Fruit fly (Drosophila melanogaster) whole organism, adult: ENCODE results near the gene Idgf2.

Source experiments
- CG11617 ChIP-seq: fragments of 200-800 bp; sonication (Bioruptor generic); optimal IDR thresholded peaks from 2 replicates; lab custom pipeline; 2017; ENCODE audit warnings: mild to moderate bottlenecking, missing biosample characterization, missing genetic modification reagents, missing genetic modification characterization
- CG12768 ChIP-seq: fragments of 200-800 bp; sonication (Bioruptor generic); optimal IDR thresholded peaks from 2 replicates; lab custom pipeline; 2017; ENCODE audit warnings: missing biosample characterization, missing genetic modification characterization, mild to moderate bottlenecking, moderate library complexity, missing genetic modification reagents
- CG14711 ChIP-seq: fragments of 200-800 bp; sonication (Bioruptor generic); optimal IDR thresholded peaks from 2 replicates; lab custom pipeline; 2018; ENCODE audit warnings: missing biosample characterization, mild to moderate bottlenecking, missing genetic modification characterization, moderate library complexity
- CG1620 ChIP-seq: fragments of 200-800 bp; sonication (Bioruptor generic); optimal IDR thresholded peaks from 2 replicates; lab custom pipeline; 2016; ENCODE audit warnings: missing biosample characterization, missing genetic modification characterization
- CG33017 ChIP-seq: fragments of 200-800 bp; sonication (Bioruptor generic); optimal IDR thresholded peaks from 2 replicates; lab custom pipeline; 2018; ENCODE audit warnings: missing biosample characterization, mild to moderate bottlenecking, missing genetic modification characterization, moderate library complexity
- CG5204 ChIP-seq: fragments of 200-800 bp; sonication (Bioruptor generic); optimal IDR thresholded peaks from 2 replicates; lab custom pipeline; 2016; ENCODE audit warnings: missing biosample characterization, missing genetic modification characterization
- CG7045 ChIP-seq: fragments of 200-800 bp; sonication (Bioruptor generic); optimal IDR thresholded peaks from 2 replicates; lab custom pipeline; 2017; ENCODE audit warnings: missing biosample characterization, mild to moderate bottlenecking, missing genetic modification characterization
- CG7101 ChIP-seq: fragments of 200-800 bp; sonication (Bioruptor generic); optimal IDR thresholded peaks from 2 replicates; lab custom pipeline; 2018; ENCODE audit warnings: missing biosample characterization, mild to moderate bottlenecking, missing genetic modification characterization, moderate library complexity
- Clk ChIP-seq: fragments of 200-800 bp; sonication (Bioruptor generic); optimal IDR thresholded peaks from 2 replicates; lab custom pipeline; 2017; ENCODE audit warnings: missing biosample characterization, missing genetic modification characterization
- Crg-1 ChIP-seq: fragments of 200-800 bp; sonication (Bioruptor generic); optimal IDR thresholded peaks from 2 replicates; lab custom pipeline; 2016; ENCODE audit warnings: missing biosample characterization, missing genetic modification characterization
- Hr96 ChIP-seq: fragments of 200-800 bp; sonication (Bioruptor generic); optimal IDR thresholded peaks from 2 replicates; lab custom pipeline; 2016; ENCODE audit warnings: missing biosample characterization, missing genetic modification characterization
- Mnt ChIP-seq: fragments of 200-800 bp; sonication (Bioruptor generic); optimal IDR thresholded peaks from 2 replicates; lab custom pipeline; 2016; ENCODE audit warnings: missing biosample characterization, mild to moderate bottlenecking, missing genetic modification characterization
- bab1 ChIP-seq: fragments of 200-800 bp; sonication (Bioruptor generic); optimal IDR thresholded peaks from 3 replicates; lab custom pipeline; 2019; ENCODE audit warnings: missing biosample characterization, mild to moderate bottlenecking, missing genetic modification characterization, moderate library complexity
- cic ChIP-seq: fragments of 200-800 bp; sonication (Bioruptor generic); optimal IDR thresholded peaks from 2 replicates; lab custom pipeline; 2017; ENCODE audit warnings: missing biosample characterization, mild to moderate bottlenecking, missing genetic modification characterization, moderate library complexity
- cnc ChIP-seq, 2 experiments: fragments of >200 bp; optimal IDR thresholded peaks; 2 replicates each; lab custom pipeline; 2017
- kay ChIP-seq: fragments of 200-800 bp; sonication (Bioruptor generic); peaks from one replicate; lab custom pipeline; 2016; ENCODE audit warnings: missing biosample characterization, missing genetic modification characterization, borderline replicate concordance
- ovo ChIP-seq: fragments of 200-800 bp; sonication (Bioruptor generic); optimal IDR thresholded peaks from 2 replicates; lab custom pipeline; 2016; ENCODE audit warnings: missing biosample characterization, missing genetic modification characterization
- pad ChIP-seq: fragments of 200-800 bp; sonication (Bioruptor generic); optimal IDR thresholded peaks from 3 replicates; lab custom pipeline; 2017; ENCODE audit warnings: missing biosample characterization, missing genetic modification characterization, mild to moderate bottlenecking, moderate library complexity, missing genetic modification reagents
- tj ChIP-seq: fragments of 200-800 bp; sonication (Bioruptor generic); optimal IDR thresholded peaks from 3 replicates; lab custom pipeline; 2017; ENCODE audit warnings: missing biosample characterization, mild to moderate bottlenecking, missing genetic modification characterization, moderate library complexity
- toe ChIP-seq: fragments of 200-800 bp; sonication (Bioruptor generic); optimal IDR thresholded peaks from 2 replicates; lab custom pipeline; 2016; ENCODE audit warnings: missing biosample characterization, missing genetic modification characterization

The Idgf2 gene

DNA sequence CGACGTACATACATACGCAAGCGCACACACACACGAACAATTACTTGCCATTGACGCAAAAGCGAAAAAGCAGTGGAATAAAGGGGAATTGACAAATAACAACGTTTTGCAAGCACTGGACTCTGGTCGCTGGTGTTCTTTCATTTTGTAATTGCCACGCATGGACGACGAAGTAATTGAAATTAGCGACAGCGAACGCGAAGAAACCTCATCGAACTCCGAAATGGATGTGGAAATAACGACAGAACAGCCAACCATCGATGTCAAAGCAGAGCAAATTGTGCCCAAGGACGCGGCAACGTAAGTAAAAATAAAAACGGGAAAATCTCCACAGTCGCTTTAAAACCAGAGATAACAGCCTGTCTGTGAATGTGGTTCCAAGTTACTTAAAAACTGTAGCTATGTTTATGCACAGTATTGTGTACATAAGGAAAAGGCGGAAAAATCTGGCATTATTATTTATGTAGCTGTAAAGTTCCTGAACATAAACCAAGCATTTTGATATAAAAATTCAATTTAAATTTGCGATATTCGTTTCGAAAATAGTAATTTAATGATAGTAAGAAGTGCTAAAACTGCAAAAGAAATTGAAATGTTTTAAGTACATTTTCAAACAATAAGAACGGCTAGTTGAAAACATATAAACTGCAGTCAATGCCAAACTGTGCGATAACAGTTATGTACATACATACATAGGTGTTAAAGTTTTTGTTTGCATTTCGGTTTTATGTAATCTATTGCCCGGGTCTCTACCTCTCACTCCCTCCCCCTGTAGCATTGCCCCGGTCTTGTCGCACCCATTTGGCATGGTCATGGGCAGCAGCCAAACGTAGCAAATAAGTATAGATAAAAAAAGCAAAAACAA is 44.9 kb downstream of the Idgf2 start:
- TF ChIP-seq CG11617 (GFP tag; lab: Kevin White, UChicago) (no peak), CG7101 (no peak), kay (GFP tag; lab: Kevin White, UChicago) (no peak), pad (GFP tag; lab: Kevin White, UChicago) (no peak), ovo (GFP tag; lab: Kevin White, UChicago) (no peak), CG5204 (GFP tag; lab: Kevin White, UChicago) (no peak), cic (GFP tag; lab: Kevin White, UChicago) (no peak), bab1 (no peak), CG14711 (tag; lab: Kevin White, UChicago) (no peak), Clk (no peak), tj (no peak), CG12768 (GFP tag; lab: Kevin White, UChicago) (no peak), Hr96 (GFP tag; lab: Kevin White, UChicago) (no peak), CG7045 (GFP tag; lab: Kevin White, UChicago) (no peak), CG1620 (no peak), Mnt (GFP tag; lab: Kevin White, UChicago) (no peak), CG33017 (tag; lab: Kevin White, UChicago) (no peak), cnc (optimal IDR thresholded peaks at IDR 0.05; lab: Kevin White, UChicago) (no peak), Crg-1 (GFP tag; lab: Kevin White, UChicago) (no peak)

DNA sequence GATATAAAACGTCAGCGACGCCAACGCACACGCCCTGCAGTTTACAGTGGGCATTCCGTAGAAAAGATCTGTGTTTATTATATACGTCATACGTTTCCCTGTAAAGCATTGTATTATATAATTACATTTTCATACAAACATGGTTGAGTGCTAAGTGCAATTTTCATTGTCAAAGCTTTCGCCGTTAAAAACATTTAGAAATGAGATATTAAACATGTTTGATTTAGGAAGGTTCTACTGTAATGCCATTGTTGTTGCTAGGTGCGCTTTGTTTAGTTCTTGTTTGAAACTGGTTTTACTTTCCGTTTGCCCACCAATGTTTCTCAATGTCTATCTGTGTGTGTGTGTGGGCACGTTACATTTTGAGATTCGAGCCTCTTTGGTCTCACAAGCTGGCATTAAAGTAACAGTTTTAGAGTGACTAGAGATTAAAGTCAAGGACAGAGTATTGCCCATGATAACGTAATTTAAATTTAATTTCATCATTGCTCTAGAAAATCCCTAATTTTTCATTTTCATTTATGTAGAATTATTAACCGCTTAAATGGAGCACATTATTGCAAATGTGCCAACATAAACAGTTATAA is 45.6 kb downstream of the Idgf2 start:
- TF ChIP-seq Mnt (GFP tag; lab: Kevin White, UChicago) (no peak), bab1 (peak; percentile 83), cnc (optimal IDR thresholded peaks at IDR 0.05; lab: Kevin White, UChicago) (no peak), CG1620 (peak; percentile 40), kay (GFP tag; lab: Kevin White, UChicago) (peak; percentile 92), pad (GFP tag; lab: Kevin White, UChicago) (peak; percentile 19), tj (peak; percentile 44), CG12768 (GFP tag; lab: Kevin White, UChicago) (peak; percentile 74), ovo (GFP tag; lab: Kevin White, UChicago) (no peak), CG7045 (GFP tag; lab: Kevin White, UChicago) (peak; percentile 76), toe (GFP tag; lab: Kevin White, UChicago) (peak; percentile 50), CG7101 (peak; percentile 77), CG11617 (GFP tag; lab: Kevin White, UChicago) (peak; percentile 70), cic (GFP tag; lab: Kevin White, UChicago) (no peak), CG5204 (GFP tag; lab: Kevin White, UChicago) (peak; percentile 80), Crg-1 (GFP tag; lab: Kevin White, UChicago) (peak; percentile 38), Clk (peak; percentile 43), Hr96 (GFP tag; lab: Kevin White, UChicago) (peak; percentile 31), CG14711 (tag; lab: Kevin White, UChicago) (peak; percentile 65), CG33017 (tag; lab: Kevin White, UChicago) (peak; percentile 83)

- no peak for TF ChIP-seq Mnt (GFP tag; lab: Kevin White, UChicago)
- peak; percentile 91 for TF ChIP-seq kay (GFP tag; lab: Kevin White, UChicago)
Measured at dm6 chr2L:16493999-16494741, 47.0 kb downstream of the Idgf2 start.

dm6 chr2L:16495193-16495780 is 48.2 kb downstream of the Idgf2 start:
- TF ChIP-seq CG1620 (peak; percentile 26), Clk (no peak), CG33017 (tag; lab: Kevin White, UChicago) (peak; percentile 90), cic (GFP tag; lab: Kevin White, UChicago) (no peak), CG12768 (GFP tag; lab: Kevin White, UChicago) (no peak), kay (GFP tag; lab: Kevin White, UChicago) (no peak), CG11617 (GFP tag; lab: Kevin White, UChicago) (peak; percentile 78), cnc (optimal IDR thresholded peaks at IDR 0.05; lab: Kevin White, UChicago) (no peak), Crg-1 (GFP tag; lab: Kevin White, UChicago) (no peak), toe (GFP tag; lab: Kevin White, UChicago) (no peak), Mnt (GFP tag; lab: Kevin White, UChicago) (peak; percentile 8), CG14711 (tag; lab: Kevin White, UChicago) (no peak), tj (peak; percentile 59), CG7045 (GFP tag; lab: Kevin White, UChicago) (no peak), CG7101 (peak; percentile 84), pad (GFP tag; lab: Kevin White, UChicago) (no peak), Hr96 (GFP tag; lab: Kevin White, UChicago) (no peak), bab1 (no peak), CG5204 (GFP tag; lab: Kevin White, UChicago) (peak; percentile 70), ovo (GFP tag; lab: Kevin White, UChicago) (peak; percentile 5)
